Fruit fly (Drosophila melanogaster): Measurements from ENCODE around the gene CG1387.

CG1387 gene

dm6 chrX:8411532-8411960 is 26.0 kb downstream of the CG1387 start, which contains the start of gene lawc (continued):
- TF ChIP-seq Sox102F (GFP tag; optimal IDR thresholded peaks at IDR 0.05), result peak; percentile 59
- no peak for TF ChIP-seq CG10669 (GFP tag; optimal IDR thresholded peaks at IDR 0.05)
- no peak for TF ChIP-seq OdsH (GFP tag; optimal IDR thresholded peaks at IDR 0.05)
- TF ChIP-seq lz (GFP tag; optimal IDR thresholded peaks at IDR 0.05), result peak; percentile 23
- no peak for TF ChIP-seq Sox15 (GFP tag; optimal IDR thresholded peaks at IDR 0.05)
- peak; percentile 10 for TF ChIP-seq CG6808 (GFP tag; optimal IDR thresholded peaks at IDR 0.05)
- no peak for TF ChIP-seq CG3032 (tag; optimal IDR thresholded peaks at IDR 0.05)
- peak; percentile 4 for TF ChIP-seq fkh (GFP tag; optimal IDR thresholded peaks at IDR 0.05)
- no peak for TF ChIP-seq dac (GFP tag; optimal IDR thresholded peaks at IDR 0.05)
- peak; percentile 11 for TF ChIP-seq CG3919 (GFP tag; optimal IDR thresholded peaks at IDR 0.05)
- TF ChIP-seq CG16779 (tag; optimal IDR thresholded peaks at IDR 0.05), result peak; percentile 63
- no peak for TF ChIP-seq CG8319 (GFP tag; optimal IDR thresholded peaks at IDR 0.05)
- TF ChIP-seq CG6854 (GFP tag; optimal IDR thresholded peaks at IDR 0.05), result peak; percentile 85
- peak; percentile 86 for TF ChIP-seq CG8119 (GFP tag; IDR thresholded peaks at IDR 0.05)
- 0 out of 2 replicates have a peak, but pooled peaks have one; percentile 37 for TF ChIP-seq Gug (GFP tag; IDR thresholded peaks at IDR 0.05)
- TF ChIP-seq topi (GFP tag; optimal IDR thresholded peaks at IDR 0.05), result peak; percentile 53
- no peak for TF ChIP-seq Hr4 (GFP tag; optimal IDR thresholded peaks at IDR 0.05)

- TF ChIP-seq Blimp-1 (GFP tag; optimal IDR thresholded peaks at IDR 0.05) (no peak), CG16779 (tag; optimal IDR thresholded peaks at IDR 0.05) (no peak), CG6163 (GFP tag; IDR thresholded peaks at IDR 0.05) (peak; percentile 45; the same call in 2 of the 3 replicates), achi (GFP tag; optimal IDR thresholded peaks at IDR 0.05) (no peak), fkh (GFP tag; optimal IDR thresholded peaks at IDR 0.05) (peak; percentile 30), CG1621 (tag; optimal IDR thresholded peaks at IDR 0.05) (no peak), Met (GFP tag; optimal IDR thresholded peaks at IDR 0.05) (no peak), vri (GFP tag; optimal IDR thresholded peaks at IDR 0.05) (peak; percentile 15), CG10669 (GFP tag; optimal IDR thresholded peaks at IDR 0.05) (no peak), spab (GFP tag; optimal IDR thresholded peaks at IDR 0.05) (no peak), Sox102F (GFP tag; optimal IDR thresholded peaks at IDR 0.05) (no peak), CG11762 (GFP tag; optimal IDR thresholded peaks at IDR 0.05; ENCODE audit: insufficient read depth) (no peak), svp (GFP tag) (no peak), eg (GFP tag; IDR thresholded peaks at IDR 0.05) (no peak), CG3032 (tag; optimal IDR thresholded peaks at IDR 0.05) (no peak), lz (GFP tag; optimal IDR thresholded peaks at IDR 0.05) (no peak), CG34406 (GFP tag; optimal IDR thresholded peaks at IDR 0.05) (no peak), CG11294 (GFP tag; IDR thresholded peaks at IDR 0.05) (no peak), CG9139 (GFP tag; optimal IDR thresholded peaks at IDR 0.05) (no peak), Eip75B (GFP tag; optimal IDR thresholded peaks at IDR 0.05) (no peak), CG10631 (GFP tag; optimal IDR thresholded peaks at IDR 0.05) (no peak), Sox14 (GFP tag; optimal IDR thresholded peaks at IDR 0.05) (no peak), acj6 (GFP tag; optimal IDR thresholded peaks at IDR 0.05) (no peak), ss (GFP tag; optimal IDR thresholded peaks at IDR 0.05) (peak; percentile 12 to 28), salr (GFP tag; optimal IDR thresholded peaks at IDR 0.05) (no peak), CG15336 (GFP tag; IDR thresholded peaks at IDR 0.05) (0 out of 2 replicates have a peak, but pooled peaks have one; percentile 10), CG6808 (GFP tag; optimal IDR thresholded peaks at IDR 0.05) (no peak), Eip78C (GFP tag) (peak; percentile 35), CG6276 (GFP tag; optimal IDR thresholded peaks at IDR 0.05) (peak; percentile 8)
Observed at dm6 chrX:8412197-8413160, 26.9 kb downstream of the CG1387 start.

Measured in whole organism, prepupa.